Worm (Caenorhabditis elegans): ENCODE data around the gene sec-16A.2.

sec-16A.2 gene

DNA sequence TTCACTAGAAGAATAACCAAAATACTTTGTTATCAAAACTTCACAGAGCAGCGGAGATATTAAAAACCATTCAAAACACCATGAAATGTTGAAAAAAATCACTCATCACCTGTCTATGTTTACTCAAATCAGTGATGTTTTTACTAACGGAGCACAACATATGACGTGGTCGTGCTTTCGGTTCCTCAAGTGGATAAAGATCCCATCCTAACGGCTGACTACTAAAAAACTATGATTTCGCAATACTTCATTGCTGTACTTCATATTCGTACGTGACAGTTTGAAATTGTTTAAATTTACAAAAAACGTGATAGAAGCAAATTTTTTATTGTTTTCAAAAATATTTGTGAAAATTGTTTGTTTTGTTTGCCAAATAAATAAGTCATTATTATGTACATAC is 29.4 kb upstream of the sec-16A.2 start:
- peak; percentile 62 for TF ChIP-seq zip-4 (GFP tag; optimal IDR thresholded peaks at IDR 0.05)
- no peak for TF ChIP-seq skn-1 (tag; optimal IDR thresholded peaks at IDR 0.05)
- no peak for TF ChIP-seq tlp-1 (tag; optimal IDR thresholded peaks at IDR 0.05)
- no peak for TF ChIP-seq efl-1 (optimal IDR thresholded peaks at IDR 0.05)
- peak in 1 of 2 experiments; percentile 20 for TF ChIP-seq efl-1 (GFP tag; optimal IDR thresholded peaks at IDR 0.05 in 1 of 2)

- TF ChIP-seq vab-15 (tag; optimal IDR thresholded peaks at IDR 0.05) (no peak), efl-1 (optimal IDR thresholded peaks at IDR 0.05) (no peak), efl-1 (GFP tag; optimal IDR thresholded peaks at IDR 0.05 in 1 of 2) (peak in 1 of 2 experiments; percentile 87)
Observed at ce11 chrX:8261125-8261684, 25.8 kb upstream of the sec-16A.2 start, which contains the start of gene M60.7. M60.7 (minus strand) TSS chrX:8261175.

DNA sequence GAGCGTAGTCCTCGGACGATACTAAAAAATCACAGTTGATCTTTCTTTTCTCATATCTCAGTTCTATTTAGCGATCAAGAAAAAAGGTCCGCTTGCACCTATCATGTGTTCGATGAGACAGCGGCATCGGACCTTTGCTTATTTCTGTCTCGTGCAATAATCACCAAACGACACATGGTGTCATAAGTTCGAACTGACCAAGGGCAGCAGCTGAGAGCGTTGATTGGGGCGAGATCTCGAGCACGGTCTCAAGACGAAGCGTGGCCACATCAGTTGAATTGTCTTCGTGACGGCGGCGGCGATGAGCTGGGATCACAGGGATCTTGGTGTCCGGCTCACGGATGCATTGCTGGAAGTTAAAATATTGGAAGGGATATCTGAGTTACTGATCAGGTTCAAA is 24.3 kb upstream of the sec-16A.2 start:
- TF ChIP-seq fkh-4 (tag; optimal IDR thresholded peaks at IDR 0.05; ENCODE audit: borderline replicate concordance) (no peak), ztf-4 (tag; optimal IDR thresholded peaks at IDR 0.05) (no peak), ceh-82 (tag; optimal IDR thresholded peaks at IDR 0.05) (no peak), nhr-237 (tag; optimal IDR thresholded peaks at IDR 0.05) (no peak), unc-98 (GFP tag; IDR thresholded peaks at IDR 0.05) (no peak), mdl-1 (tag; optimal IDR thresholded peaks at IDR 0.05) (peak in 1 of 2 experiments; percentile 16), ets-5 (GFP tag; IDR thresholded peaks at IDR 0.05) (no peak), efl-1 (optimal IDR thresholded peaks at IDR 0.05) (no peak), efl-1 (GFP tag; optimal IDR thresholded peaks at IDR 0.05 in 1 of 2) (peak in 1 of 2 experiments; percentile 67), pax-3 (tag; optimal IDR thresholded peaks at IDR 0.05) (no peak), mef-2 (tag; optimal IDR thresholded peaks at IDR 0.05) (no peak), lin-35 (GFP tag; optimal IDR thresholded peaks at IDR 0.05) (no peak), unc-62 (GFP tag; optimal IDR thresholded peaks at IDR 0.05) (no peak), rnt-1 (tag; optimal IDR thresholded peaks at IDR 0.05) (peak; percentile 30), lin-14 (GFP tag; optimal IDR thresholded peaks at IDR 0.05) (peak; percentile 0), egl-27 (tag; optimal IDR thresholded peaks at IDR 0.05) (no peak)

DNA sequence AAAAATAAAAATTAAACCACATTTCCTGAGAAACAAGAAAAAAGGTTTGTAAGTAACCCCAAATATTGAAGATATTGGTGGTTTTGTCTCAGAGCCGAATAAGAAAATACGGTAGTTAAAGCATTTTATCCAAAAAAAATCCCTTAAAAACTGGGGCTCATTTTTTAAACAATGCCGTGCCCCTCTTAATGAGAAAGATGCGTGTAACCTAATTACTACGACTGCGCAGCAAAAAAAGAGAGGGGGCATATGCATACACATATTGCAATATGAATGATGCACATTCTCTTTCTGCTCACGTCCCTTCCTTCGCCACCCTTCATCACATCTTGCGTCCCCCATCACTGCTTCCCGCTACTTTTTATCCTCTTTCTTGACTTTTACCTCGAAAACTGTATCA is 19.0 kb upstream of the sec-16A.2 start:
- no peak for TF ChIP-seq Y116A8C.19 (tag; optimal IDR thresholded peaks at IDR 0.05; ENCODE audit: borderline replicate concordance)

DNA sequence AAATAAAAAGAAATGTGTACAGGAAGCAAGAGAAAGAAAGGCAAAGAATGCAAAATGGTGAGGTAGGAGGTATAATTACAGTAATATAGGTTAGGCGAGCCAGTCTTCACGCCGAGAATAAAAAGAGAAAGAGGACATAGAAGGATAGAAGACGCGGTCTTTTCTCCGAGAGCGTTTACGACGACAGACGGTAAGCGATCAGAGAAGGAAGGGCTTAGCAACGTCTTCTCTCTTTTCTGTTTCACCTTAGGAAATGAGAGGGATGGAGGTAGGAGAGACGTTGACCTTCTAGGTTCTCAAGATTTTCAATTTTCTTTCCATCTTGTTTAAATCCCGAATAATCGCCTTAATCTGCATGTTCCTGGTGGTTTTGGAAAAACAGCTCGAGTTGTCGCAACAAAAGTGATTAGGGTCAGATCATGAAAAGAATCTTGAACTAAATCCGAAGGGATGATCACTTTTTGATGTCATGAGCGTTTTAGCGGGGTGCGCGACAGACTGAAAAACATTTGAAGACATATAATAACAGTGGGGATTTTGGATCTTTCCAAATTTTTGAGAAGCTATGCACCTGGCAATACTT is 16.0 kb upstream of the sec-16A.2 start, which contains the start of gene cutl-29:
Gene cutl-29, minus strand, starts transcription at position 51 of the 583 bp plus-strand sequence.
- TF ChIP-seq nhr-85 (tag) (peak; percentile 46), egl-13 (tag; optimal IDR thresholded peaks at IDR 0.05) (peak; percentile 17), dsc-1 (tag; optimal IDR thresholded peaks at IDR 0.05) (peak; percentile 58), nhr-11 (tag; optimal IDR thresholded peaks at IDR 0.05) (no peak), blmp-1 (tag; optimal IDR thresholded peaks at IDR 0.05) (peak; percentile 36), nhr-47 (tag; optimal IDR thresholded peaks at IDR 0.05) (no peak)

DNA sequence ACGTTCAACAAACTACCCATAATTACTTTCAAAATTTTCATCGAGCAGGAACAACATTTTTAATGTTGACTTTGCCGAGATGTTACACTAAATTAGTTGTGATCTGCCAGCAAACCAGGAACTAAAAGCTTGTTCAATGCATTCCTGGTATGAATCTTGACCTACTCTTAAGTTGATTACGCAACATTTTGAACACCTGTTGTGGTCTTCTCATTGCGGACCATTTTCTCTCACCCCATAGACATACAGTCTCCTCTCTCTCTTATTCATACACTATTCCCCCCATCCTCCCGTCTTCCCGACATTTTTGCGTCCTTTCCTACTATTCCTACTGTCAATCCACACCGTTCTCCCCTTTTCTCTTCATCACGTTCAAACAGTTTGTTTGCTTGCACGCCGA is 13.6 kb upstream of the sec-16A.2 start:
- TF ChIP-seq sox-4 (tag; optimal IDR thresholded peaks at IDR 0.05), result no peak
- TF ChIP-seq xbp-1 (tag; optimal IDR thresholded peaks at IDR 0.05), result no peak
- TF ChIP-seq jun-1 (tag; optimal IDR thresholded peaks at IDR 0.05), result no peak
- TF ChIP-seq alr-1 (tag; optimal IDR thresholded peaks at IDR 0.05; ENCODE audit: borderline replicate concordance), result no peak
- TF ChIP-seq nhr-47 (tag; optimal IDR thresholded peaks at IDR 0.05), result no peak
- TF ChIP-seq C34B4.2 (tag; optimal IDR thresholded peaks at IDR 0.05), result no peak
- no peak for TF ChIP-seq rnt-1 (tag; optimal IDR thresholded peaks at IDR 0.05)
- TF ChIP-seq C16A3.4 (tag; optimal IDR thresholded peaks at IDR 0.05), result no peak
- TF ChIP-seq egl-27 (tag; optimal IDR thresholded peaks at IDR 0.05), result no peak
- no peak for TF ChIP-seq sptf-1 (tag; optimal IDR thresholded peaks at IDR 0.05)
- no peak for TF ChIP-seq C04F5.9 (tag; optimal IDR thresholded peaks at IDR 0.05)
- TF ChIP-seq nhr-76 (tag; optimal IDR thresholded peaks at IDR 0.05), result no peak
- no peak for TF ChIP-seq lin-14 (GFP tag; optimal IDR thresholded peaks at IDR 0.05)

Data from whole organism, L1 larva.